Worm (Caenorhabditis elegans) whole organism, L3 larva: ENCODE data around the gene C17B7.10.

Experiments used
- R02D3.7 ChIP-seq: fragments of 150-350 bp; optimal IDR thresholded peaks from 2 replicates; lab custom pipeline; 2014; ENCODE audit warnings: missing biosample characterization, missing genetic modification characterization
- ZK546.5 ChIP-seq: sonication (generic microtip); optimal IDR thresholded peaks from 2 replicates; lab custom pipeline; 2017; ENCODE audit warnings: missing biosample characterization, missing genetic modification characterization
- aly-2 ChIP-seq: fragments of 150-350 bp; optimal IDR thresholded peaks from 2 replicates; lab custom pipeline; 2014; ENCODE audit warnings: missing biosample characterization, missing genetic modification characterization
- ama-1 ChIP-seq: fragments of 150-350 bp; optimal IDR thresholded peaks from 2 replicates; lab custom pipeline; 2018
- ceh-16 ChIP-seq: sonication (generic microtip); optimal IDR thresholded peaks from 2 replicates; lab custom pipeline; 2017; ENCODE audit warnings: missing biosample characterization, missing genetic modification characterization
- ceh-82 ChIP-seq: fragments of 150-350 bp; optimal IDR thresholded peaks from 2 replicates; lab custom pipeline; 2014; ENCODE audit warnings: missing biosample characterization, missing genetic modification characterization
- daf-12 ChIP-seq: fragments of 150-350 bp; optimal IDR thresholded peaks from 2 replicates; lab custom pipeline; 2014; ENCODE audit warnings: missing biosample characterization, missing genetic modification reagents, missing genetic modification characterization
- egl-27 ChIP-seq: sonication (generic microtip); optimal IDR thresholded peaks from 4 replicates; lab custom pipeline; 2017; ENCODE audit warnings: missing biosample characterization, missing genetic modification reagents, missing genetic modification characterization
- egl-5 ChIP-seq: fragments of 150-350 bp; optimal IDR thresholded peaks from 2 replicates; lab custom pipeline; 2017; ENCODE audit warnings: missing biosample characterization, missing genetic modification reagents, missing genetic modification characterization, inconsistent platforms
- elt-1 ChIP-seq: fragments of 150-350 bp; optimal IDR thresholded peaks from 2 replicates; lab custom pipeline; 2014; ENCODE audit warnings: missing biosample characterization, missing genetic modification characterization
- elt-2 ChIP-seq: sonication (generic microtip); optimal IDR thresholded peaks from 2 replicates; lab custom pipeline; 2016; ENCODE audit warnings: missing genetic modification reagents, mild to moderate bottlenecking, missing genetic modification characterization, missing compliant biosample characterization
- eor-1 ChIP-seq, 2 experiments: fragments of 150-350 bp; optimal IDR thresholded peaks; 2 replicates each; lab custom pipeline; 2014 to 2018; ENCODE audit warnings: missing biosample characterization in 2 of 2, missing genetic modification characterization in 2 of 2
- fkh-10 ChIP-seq: sonication (generic microtip); optimal IDR thresholded peaks from 2 replicates; lab custom pipeline; 2017; ENCODE audit warnings: missing biosample characterization, missing genetic modification reagents, missing genetic modification characterization
- fkh-2 ChIP-seq: fragments of 150-350 bp; optimal IDR thresholded peaks from 2 replicates; lab custom pipeline; 2014; ENCODE audit warnings: missing biosample characterization, missing genetic modification reagents, missing genetic modification characterization
- fos-1 ChIP-seq: fragments of 150-350 bp; optimal IDR thresholded peaks from 2 replicates; lab custom pipeline; 2014; ENCODE audit warnings: missing biosample characterization, missing genetic modification characterization
- hmg-11 ChIP-seq: sonication (generic microtip); optimal IDR thresholded peaks from 2 replicates; lab custom pipeline; 2016; ENCODE audit warnings: missing genetic modification characterization, missing compliant biosample characterization
- lin-15B ChIP-seq: fragments of 150-350 bp; optimal IDR thresholded peaks from 2 replicates; lab custom pipeline; 2014; ENCODE audit warnings: missing biosample characterization, missing genetic modification characterization
- lsy-12 ChIP-seq: sonication (generic microtip); optimal IDR thresholded peaks from 2 replicates; lab custom pipeline; 2016; ENCODE audit warnings: mild to moderate bottlenecking, missing genetic modification characterization, missing compliant biosample characterization
- mdl-1 ChIP-seq: fragments of 150-350 bp; optimal IDR thresholded peaks from 2 replicates; lab custom pipeline; 2014; ENCODE audit warnings: missing biosample characterization, missing genetic modification characterization
- mml-1 ChIP-seq: fragments of 150-350 bp; sonication (generic microtip); optimal IDR thresholded peaks from 3 replicates; lab custom pipeline; 2014; ENCODE audit warnings: missing biosample characterization, missing genetic modification characterization
- nfya-1 ChIP-seq: sonication (generic microtip); optimal IDR thresholded peaks from 2 replicates; lab custom pipeline; 2017; ENCODE audit warnings: missing genetic modification characterization, mild to moderate bottlenecking, missing compliant biosample characterization, antibody characterized with exemption, moderate library complexity; ENCODE audit not compliant: insufficient read depth
- nhr-11 ChIP-seq: fragments of 150-350 bp; optimal IDR thresholded peaks from 2 replicates; lab custom pipeline; 2014; ENCODE audit warnings: missing biosample characterization, missing genetic modification characterization
- nhr-12 ChIP-seq: fragments of 150-350 bp; optimal IDR thresholded peaks from 2 replicates; lab custom pipeline; 2014; ENCODE audit warnings: missing biosample characterization, missing genetic modification characterization
- nhr-237 ChIP-seq: fragments of 150-350 bp; optimal IDR thresholded peaks from 2 replicates; lab custom pipeline; 2014; ENCODE audit warnings: missing biosample characterization, missing genetic modification characterization
- nhr-28 ChIP-seq: fragments of 150-350 bp; optimal IDR thresholded peaks from 2 replicates; lab custom pipeline; 2014; ENCODE audit warnings: missing biosample characterization, missing genetic modification characterization
- nhr-43 ChIP-seq: sonication (generic microtip); optimal IDR thresholded peaks from 2 replicates; lab custom pipeline; 2016; ENCODE audit warnings: mild to moderate bottlenecking, missing genetic modification characterization, missing compliant biosample characterization; ENCODE audit not compliant: poor library complexity, severe bottlenecking
- nhr-67 ChIP-seq: fragments of 150-350 bp; optimal IDR thresholded peaks from 2 replicates; lab custom pipeline; 2014; ENCODE audit warnings: missing biosample characterization, missing genetic modification characterization
- nhr-76 ChIP-seq: fragments of 150-350 bp; sonication (generic microtip); optimal IDR thresholded peaks from 5 replicates; lab custom pipeline; 2014; ENCODE audit warnings: missing biosample characterization, missing genetic modification characterization
- pha-4 ChIP-seq: fragments of 150-350 bp; optimal IDR thresholded peaks from 2 replicates; lab custom pipeline; 2014; ENCODE audit warnings: missing biosample characterization, missing genetic modification reagents, missing genetic modification characterization
- sea-2 ChIP-seq: fragments of 150-350 bp; sonication (generic microtip); optimal IDR thresholded peaks from 4 replicates; lab custom pipeline; 2014; ENCODE audit warnings: missing biosample characterization, missing genetic modification reagents, missing genetic modification characterization
- skn-1 ChIP-seq: fragments of 150-350 bp; optimal IDR thresholded peaks from 2 replicates; lab custom pipeline; 2014; ENCODE audit warnings: missing biosample characterization, missing genetic modification characterization
- unc-62 ChIP-seq: fragments of 150-350 bp; sonication (generic microtip); optimal IDR thresholded peaks from 4 replicates; lab custom pipeline; 2014; ENCODE audit warnings: missing biosample characterization, missing genetic modification reagents, missing genetic modification characterization
- ztf-11 ChIP-seq: fragments of 150-350 bp; optimal IDR thresholded peaks from 2 replicates; lab custom pipeline; 2014; ENCODE audit warnings: missing biosample characterization, missing genetic modification characterization
- ztf-4 ChIP-seq: fragments of 150-350 bp; optimal IDR thresholded peaks from 2 replicates; lab custom pipeline; 2014; ENCODE audit warnings: missing biosample characterization, missing genetic modification characterization

The C17B7.10 gene

ce11 chrV:3349877-3350276 is 8.1 kb upstream of the C17B7.10 start, which contains the start of gene C17B7.15:
Gene C17B7.15, plus strand, starts transcription at chrV:3350177.
- TF ChIP-seq R02D3.7 (tag; lab: Kevin White, UChicago), result no peak
- no peak for TF ChIP-seq hmg-11 (tag; lab: Kevin White, UChicago)
- no peak for TF ChIP-seq ztf-4 (tag; lab: Kevin White, UChicago)

ce11 chrV:3347486-3347885 is 5.7 kb upstream of the C17B7.10 start:
- TF ChIP-seq egl-27 (no peak), fkh-10 (GFP tag; lab: Kevin White, UChicago) (no peak), nhr-28 (tag; lab: Kevin White, UChicago) (no peak), pha-4 (tag; lab: Kevin White, UChicago) (no peak), sea-2 (no peak), unc-62 (GFP tag; lab: Kevin White, UChicago) (no peak), elt-2 (tag; lab: Kevin White, UChicago) (no peak), egl-5 (tag; lab: Kevin White, UChicago) (no peak), nhr-76 (tag; lab: Kevin White, UChicago) (no peak), mml-1 (no peak), nhr-11 (tag; lab: Kevin White, UChicago) (no peak), nhr-43 (no peak), ztf-11 (tag; lab: Kevin White, UChicago) (no peak), ceh-82 (tag; lab: Kevin White, UChicago) (no peak)

ce11 chrV:3346434-3347019 is 4.7 kb upstream of the C17B7.10 start, which contains the start of gene fbxa-65:
Gene fbxa-65, minus strand, starts transcription at chrV:3346484.
- TF ChIP-seq sea-2 (no peak), lin-15B (tag; lab: Kevin White, UChicago) (no peak), egl-5 (tag; lab: Kevin White, UChicago) (no peak), nhr-12 (tag; lab: Kevin White, UChicago) (no peak), ZK546.5 (tag; lab: Kevin White, UChicago) (no peak), eor-1 (tag; optimal IDR thresholded peaks at IDR 0.05; lab: Kevin White, UChicago) (no peak)

- TF ChIP-seq egl-27, result no peak
- no peak for TF ChIP-seq elt-2 (tag; lab: Kevin White, UChicago)
- TF ChIP-seq nfya-1 (tag; lab: Kevin White, UChicago), result no peak
- no peak for TF ChIP-seq pha-4 (tag; lab: Kevin White, UChicago)
- no peak for TF ChIP-seq hmg-11 (tag; lab: Kevin White, UChicago)
Observed at ce11 chrV:3344001-3344400, 2.2 kb upstream of the C17B7.10 start.

ce11 chrV:3342504-3342903 is 698 bp upstream of the C17B7.10 start, which contains the start of gene C17B7.3:
Gene C17B7.3, plus strand, starts transcription at chrV:3342804.
- no peak for TF ChIP-seq sea-2
- no peak for TF ChIP-seq ceh-16
- no peak for TF ChIP-seq nhr-237
- no peak for TF ChIP-seq mdl-1 (tag; lab: Kevin White, UChicago)
- TF ChIP-seq lsy-12, result no peak
- no peak for TF ChIP-seq fos-1 (tag; lab: Kevin White, UChicago)
- no peak for TF ChIP-seq nfya-1 (tag; lab: Kevin White, UChicago)
- no peak for TF ChIP-seq unc-62 (GFP tag; lab: Kevin White, UChicago)
- TF ChIP-seq daf-12 (tag; lab: Kevin White, UChicago), result no peak
- TF ChIP-seq skn-1, result no peak
- TF ChIP-seq aly-2 (tag; lab: Kevin White, UChicago), result no peak
- no peak for TF ChIP-seq lin-15B (tag; lab: Kevin White, UChicago)
- TF ChIP-seq eor-1 (tag; optimal IDR thresholded peaks at IDR 0.05; lab: Kevin White, UChicago), result no peak
- TF ChIP-seq nhr-67 (tag; lab: Kevin White, UChicago), result no peak
- TF ChIP-seq, all 47 proteins: peak for 0

ce11 chrV:3339009-3339408 is 2.8 kb downstream of the C17B7.10 start, which contains the start of gene C17B7.4:
Gene C17B7.4, plus strand, starts transcription at chrV:3339309.
- no peak for TF ChIP-seq skn-1
- no peak for TF ChIP-seq hmg-11 (tag; lab: Kevin White, UChicago)
- TF ChIP-seq ama-1 (lab: Kevin White, UChicago), result no peak
- no peak for TF ChIP-seq elt-1
- no peak for TF ChIP-seq pha-4 (tag; lab: Kevin White, UChicago)
- no peak for TF ChIP-seq fos-1 (tag; lab: Kevin White, UChicago)
- TF ChIP-seq ztf-4 (tag; lab: Kevin White, UChicago), result no peak
- TF ChIP-seq eor-1 (tag; optimal IDR thresholded peaks at IDR 0.05; lab: Kevin White, UChicago), result no peak
- no peak for TF ChIP-seq ZK546.5 (tag; lab: Kevin White, UChicago)
- TF ChIP-seq fkh-2, result no peak
- no peak for TF ChIP-seq mdl-1 (tag; lab: Kevin White, UChicago)
- no peak for TF ChIP-seq daf-12 (tag; lab: Kevin White, UChicago)
- TF ChIP-seq nhr-43, result no peak
